Fruit fly (Drosophila melanogaster): ENCODE data around the gene Ube4A.

Ube4A gene

dm6 chr2L:6683992-6684882, 25.9 kb downstream of the Ube4A start, which contains the start of gene Nhe3 (continued):
- TF ChIP-seq jumu (GFP tag; optimal IDR thresholded peaks at IDR 0.05) (peak; percentile 80), psq (GFP tag; optimal IDR thresholded peaks at IDR 0.05) (peak; percentile 39), CG8765 (GFP tag; IDR thresholded peaks at IDR 0.05) (no peak), CG6175 (GFP tag; IDR thresholded peaks at IDR 0.05) (0 out of 3 replicates have a peak, but pooled peaks have one; percentile 42), tio (GFP tag; optimal IDR thresholded peaks at IDR 0.05) (peak; percentile 76), CG8388 (GFP tag; optimal IDR thresholded peaks at IDR 0.05) (peak; percentile 71), CG11695 (GFP tag; IDR thresholded peaks at IDR 0.05) (peak; percentile 62; the same call in 1 of the 3 replicates), chinmo (GFP tag; IDR thresholded peaks at IDR 0.05; ENCODE audit: partially characterized antibody) (peak; percentile 81; the same call in 2 of the 4 replicates), al (GFP tag; IDR thresholded peaks at IDR 0.05) (peak; percentile 82), Side (GFP tag; optimal IDR thresholded peaks at IDR 0.05) (peak; percentile 69), Adf1 (GFP tag; IDR thresholded peaks at IDR 0.05) (peak; percentile 37; the same call in 1 of the 2 replicates), CG13775 (GFP tag; optimal IDR thresholded peaks at IDR 0.05) (peak; percentile 76), CG12942 (GFP tag; optimal IDR thresholded peaks at IDR 0.05) (peak; percentile 65), sqz (GFP tag; optimal IDR thresholded peaks at IDR 0.05) (peak; percentile 74), repo (GFP tag; optimal IDR thresholded peaks at IDR 0.05) (peak; percentile 67), CG5245 (GFP tag; optimal IDR thresholded peaks at IDR 0.05) (peak; percentile 66), lilli (GFP tag; optimal IDR thresholded peaks at IDR 0.05) (peak; percentile 90), Sox102F (GFP tag; optimal IDR thresholded peaks at IDR 0.05) (no peak), CG11560 (tag; IDR thresholded peaks at IDR 0.05) (peak; percentile 68; the same call in 2 of the 3 replicates), CG15011 (GFP tag; optimal IDR thresholded peaks at IDR 0.05) (peak; percentile 72), CG1832 (GFP tag; optimal IDR thresholded peaks at IDR 0.05) (no peak), CG14014 (GFP tag; IDR thresholded peaks at IDR 0.05) (peak; percentile 84), MTF-1 (GFP tag; optimal IDR thresholded peaks at IDR 0.05; ENCODE audit: borderline replicate concordance) (peak; percentile 14), HLH3B (GFP tag; IDR thresholded peaks at IDR 0.05) (peak; percentile 78), B-H1 (GFP tag; IDR thresholded peaks at IDR 0.05) (peak; percentile 68; the same call in 1 of the 3 replicates), CG9727 (GFP tag; optimal IDR thresholded peaks at IDR 0.05) (peak; percentile 85), CG32772 (GFP tag; IDR thresholded peaks at IDR 0.05) (peak; percentile 84), Ssrp (tag; optimal IDR thresholded peaks at IDR 0.05) (peak; percentile 84), CG10565 (GFP tag; optimal IDR thresholded peaks at IDR 0.05) (peak; percentile 25), kni (GFP tag; optimal IDR thresholded peaks at IDR 0.05) (no peak), br (optimal IDR thresholded peaks at IDR 0.05) (no peak), Six4 (GFP tag; optimal IDR thresholded peaks at IDR 0.05) (peak; percentile 64), sim (GFP tag; IDR thresholded peaks at IDR 0.05) (0 out of 2 replicates have a peak, but pooled peaks have one; percentile 32), CG15269 (tag; optimal IDR thresholded peaks at IDR 0.05) (no peak), Dbx (GFP tag; IDR thresholded peaks at IDR 0.05) (peak; percentile 89), CG17802 (tag; optimal IDR thresholded peaks at IDR 0.05) (peak; percentile 26), Mad (GFP tag; optimal IDR thresholded peaks at IDR 0.05) (peak; percentile 87), Optix (GFP tag; IDR thresholded peaks at IDR 0.05) (peak; percentile 56; the same call in 1 of the 3 replicates), CG16815 (GFP tag; optimal IDR thresholded peaks at IDR 0.05) (peak; percentile 74), CG6254 (GFP tag; optimal IDR thresholded peaks at IDR 0.05) (no peak), cas (GFP tag; IDR thresholded peaks at IDR 0.05) (0 out of 2 replicates have a peak, but pooled peaks have one; percentile 41), Oli (tag; optimal IDR thresholded peaks at IDR 0.05) (peak; percentile 77), z (GFP tag; IDR thresholded peaks at IDR 0.05) (no peak), Oaz (GFP tag; IDR thresholded peaks at IDR 0.05) (peak; percentile 54; the same call in 1 of the 2 replicates), Dip3 (GFP tag; optimal IDR thresholded peaks at IDR 0.05) (peak; percentile 88), dmrt11E (tag; optimal IDR thresholded peaks at IDR 0.05) (peak; percentile 77), CG4854 (GFP tag; optimal IDR thresholded peaks at IDR 0.05) (peak; percentile 62), CG14667 (GFP tag; IDR thresholded peaks at IDR 0.05) (peak; percentile 73), toy (GFP tag; IDR thresholded peaks at IDR 0.05) (peak; percentile 67; the same call in 1 of the 2 replicates)
